Worm (Caenorhabditis elegans): Measurements from ENCODE around the gene cbp-3.

cbp-3 gene

DNA sequence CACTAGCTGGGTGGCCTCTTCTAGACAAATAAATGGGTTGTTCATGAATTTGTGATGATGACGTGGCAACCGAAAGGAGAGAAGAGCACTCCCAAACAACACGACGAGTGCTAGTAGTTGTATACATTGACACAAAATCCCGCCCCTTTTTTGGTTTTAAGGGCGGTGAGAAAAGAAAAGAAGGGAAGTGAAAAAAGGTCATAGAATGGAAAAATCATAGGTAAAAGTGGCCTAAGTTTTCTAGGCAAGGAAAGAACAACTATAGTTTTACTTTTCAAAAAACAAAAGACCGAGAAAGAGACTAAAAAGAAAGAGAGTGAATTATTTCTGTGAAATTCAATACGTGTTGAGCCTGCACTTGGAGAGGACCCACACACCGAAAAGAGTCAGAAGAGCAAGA lies 35.0 kb upstream of the cbp-3 start, which contains the start of gene ZK757.2:
Gene ZK757.2 (minus strand): TSS at position 101 of the 400 bp plus-strand sequence.
- TF ChIP-seq lin-13 (GFP tag; optimal IDR thresholded peaks at IDR 0.05) (no peak), snu-23 (GFP tag; optimal IDR thresholded peaks at IDR 0.05) (no peak), hlh-4 (tag; optimal IDR thresholded peaks at IDR 0.05) (no peak), dsc-1 (tag; optimal IDR thresholded peaks at IDR 0.05) (no peak), elt-2 (tag; optimal IDR thresholded peaks at IDR 0.05) (no peak), aha-1 (tag; optimal IDR thresholded peaks at IDR 0.05) (no peak), unc-86 (tag; optimal IDR thresholded peaks at IDR 0.05) (no peak), zip-4 (GFP tag; optimal IDR thresholded peaks at IDR 0.05) (no peak), lin-15B (tag; optimal IDR thresholded peaks at IDR 0.05) (no peak), rnt-1 (tag; optimal IDR thresholded peaks at IDR 0.05) (no peak), nhr-77 (tag; optimal IDR thresholded peaks at IDR 0.05) (no peak), nhr-11 (tag; optimal IDR thresholded peaks at IDR 0.05) (no peak), ceh-8 (GFP tag; optimal IDR thresholded peaks at IDR 0.05) (no peak), unc-62 (GFP tag; optimal IDR thresholded peaks at IDR 0.05) (no peak), hlh-17 (GFP tag; optimal IDR thresholded peaks at IDR 0.05; ENCODE audit: borderline replicate concordance) (no peak)

DNA sequence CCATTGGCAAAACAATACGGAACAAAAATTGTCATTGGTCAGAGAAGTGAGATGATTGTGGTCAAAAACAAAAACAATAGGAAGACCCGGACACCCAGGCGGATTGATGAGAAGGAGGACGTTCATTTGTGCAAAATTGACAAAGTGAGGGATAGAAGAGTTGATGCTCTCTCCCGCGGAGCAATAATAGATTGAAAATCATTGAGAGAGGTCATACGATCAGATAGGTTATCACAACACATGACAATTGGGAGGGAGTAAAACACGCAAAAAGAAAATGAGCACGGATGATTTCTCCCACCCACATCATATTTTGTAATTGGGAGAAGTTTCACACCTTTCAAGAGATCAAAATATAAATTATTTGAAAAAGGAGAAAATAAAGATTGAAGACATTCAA lies 28.2 kb upstream of the cbp-3 start:
- TF ChIP-seq rnt-1 (tag; optimal IDR thresholded peaks at IDR 0.05), result peak; percentile 47
- TF ChIP-seq vab-15 (tag; optimal IDR thresholded peaks at IDR 0.05), result no peak
- TF ChIP-seq snu-23 (GFP tag; optimal IDR thresholded peaks at IDR 0.05), result no peak
- peak; percentile 59 for TF ChIP-seq lin-14 (GFP tag; optimal IDR thresholded peaks at IDR 0.05)
- TF ChIP-seq C04F5.9 (tag; optimal IDR thresholded peaks at IDR 0.05), result no peak

DNA sequence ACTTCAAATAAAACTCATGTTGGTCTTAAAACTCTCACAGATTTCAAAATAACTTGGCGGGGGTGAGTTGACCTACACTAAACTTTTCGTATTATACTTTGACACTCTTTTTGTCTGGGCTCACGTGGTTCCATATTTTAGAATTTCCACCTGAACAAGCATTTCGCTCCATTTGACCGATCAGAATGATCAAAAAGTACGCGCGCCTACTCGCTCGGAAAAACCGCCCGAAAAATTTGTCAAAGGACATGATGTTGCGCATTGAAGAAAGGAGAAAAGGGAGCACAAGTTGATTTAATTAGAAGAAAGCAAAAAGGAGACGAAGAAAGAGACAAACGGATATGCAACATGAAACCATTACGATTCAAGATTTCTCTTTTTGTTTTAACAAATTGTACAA lies 27.5 kb upstream of the cbp-3 start:
- TF ChIP-seq lin-14 (GFP tag; optimal IDR thresholded peaks at IDR 0.05) (peak; percentile 57), unc-30 (tag; optimal IDR thresholded peaks at IDR 0.05) (no peak), fkh-8 (tag; optimal IDR thresholded peaks at IDR 0.05) (peak; percentile 41), fkh-10 (GFP tag; optimal IDR thresholded peaks at IDR 0.05) (peak; percentile 24), snu-23 (GFP tag; optimal IDR thresholded peaks at IDR 0.05) (no peak), snpc-4 (tag; optimal IDR thresholded peaks at IDR 0.05) (no peak), ceh-88 (GFP tag; IDR thresholded peaks at IDR 0.05) (no peak), mep-1 (tag; optimal IDR thresholded peaks at IDR 0.05) (no peak), blmp-1 (tag; optimal IDR thresholded peaks at IDR 0.05) (no peak), tlp-1 (tag; optimal IDR thresholded peaks at IDR 0.05) (no peak), pag-3 (tag; optimal IDR thresholded peaks at IDR 0.05; ENCODE audit: borderline replicate concordance, insufficient read depth) (no peak)

DNA sequence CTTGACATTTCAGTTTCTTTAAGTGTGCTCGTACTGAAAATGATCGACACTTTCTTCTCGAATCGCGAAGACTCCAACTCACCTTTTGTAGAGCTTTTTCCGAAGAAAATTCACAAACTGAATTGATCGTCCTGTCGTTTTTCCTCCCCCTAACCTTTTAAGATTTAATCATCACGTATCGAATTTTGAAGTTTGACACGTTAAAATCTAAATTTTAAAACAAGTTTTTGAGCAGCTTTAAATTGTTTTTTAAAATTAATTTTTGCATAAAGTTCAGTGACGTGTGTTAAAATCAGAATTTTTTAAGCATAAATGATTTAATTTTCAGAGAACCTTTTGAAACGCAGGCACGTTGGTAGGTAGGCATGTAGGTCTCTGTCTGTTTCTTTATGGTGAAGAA lies 22.5 kb upstream of the cbp-3 start, which contains the start of gene alg-4:
Gene alg-4 (minus strand): TSS at position 101 of the 400 bp plus-strand sequence.
- TF ChIP-seq ceh-82 (tag; optimal IDR thresholded peaks at IDR 0.05) (no peak), lin-39 (tag; optimal IDR thresholded peaks at IDR 0.05) (no peak), C04F5.9 (tag; optimal IDR thresholded peaks at IDR 0.05) (no peak), vab-15 (tag; optimal IDR thresholded peaks at IDR 0.05) (no peak), tbx-2 (tag; optimal IDR thresholded peaks at IDR 0.05) (no peak), ama-1 (optimal IDR thresholded peaks at IDR 0.05) (no peak), unc-30 (tag; optimal IDR thresholded peaks at IDR 0.05) (no peak), hlh-4 (tag; optimal IDR thresholded peaks at IDR 0.05) (no peak), nhr-84 (tag; optimal IDR thresholded peaks at IDR 0.05) (no peak), ztf-11 (tag; optimal IDR thresholded peaks at IDR 0.05) (no peak), mab-9 (GFP tag; IDR thresholded peaks at IDR 0.05) (no peak), C16A3.4 (tag; optimal IDR thresholded peaks at IDR 0.05) (no peak), sox-4 (tag; optimal IDR thresholded peaks at IDR 0.05) (no peak), unc-98 (GFP tag; IDR thresholded peaks at IDR 0.05) (no peak), ets-5 (GFP tag; IDR thresholded peaks at IDR 0.05) (no peak), nhr-11 (tag; optimal IDR thresholded peaks at IDR 0.05) (no peak), hlh-17 (GFP tag; optimal IDR thresholded peaks at IDR 0.05; ENCODE audit: borderline replicate concordance) (no peak), mef-2 (tag; optimal IDR thresholded peaks at IDR 0.05) (no peak), sptf-1 (tag; optimal IDR thresholded peaks at IDR 0.05) (no peak), Y116A8C.19 (tag; optimal IDR thresholded peaks at IDR 0.05; ENCODE audit: borderline replicate concordance) (no peak)
